Fruit fly (Drosophila melanogaster) whole organism, embryonic: Measurements from ENCODE around the gene COX5B.
A peak's percentile ranks its signal among the peaks of the same experiment; 100 is the strongest.

Source experiments
- BtbVII ChIP-seq: fragments of 200-800 bp; sonication (Bioruptor generic); optimal IDR thresholded peaks from 3 replicates; lab custom pipeline; 2017; ENCODE audit warnings: missing biosample characterization, mild to moderate bottlenecking, missing genetic modification characterization
- CG1024 ChIP-seq: fragments of 200-800 bp; sonication (Bioruptor generic); IDR thresholded peaks from 2 replicates; pipeline ENCODE4 v1.3.6; 2022; ENCODE audit warnings: missing biosample characterization, missing genetic modification characterization
- CG10431 ChIP-seq: fragments of 200-800 bp; sonication (Bioruptor generic); optimal IDR thresholded peaks from 3 replicates; lab custom pipeline; 2018; ENCODE audit warnings: missing biosample characterization, mild to moderate bottlenecking, missing genetic modification characterization
- CG11247 ChIP-seq: fragments of 200-800 bp; sonication (Bioruptor generic); IDR thresholded peaks from 2 replicates; pipeline ENCODE4 v1.3.6; 2022; ENCODE audit warnings: missing biosample characterization, missing genetic modification characterization
- CG12155 ChIP-seq: fragments of 200-800 bp; sonication (Bioruptor generic); optimal IDR thresholded peaks from 3 replicates; lab custom pipeline; 2016; ENCODE audit warnings: missing biosample characterization, missing genetic modification characterization
- CG14014 ChIP-seq: fragments of 200-800 bp; sonication (Bioruptor generic); IDR thresholded peaks from 2 replicates; pipeline ENCODE4 v1.3.6; 2022; ENCODE audit warnings: missing biosample characterization, missing genetic modification characterization
- CG14667 ChIP-seq: fragments of 200-800 bp; sonication (Bioruptor generic); IDR thresholded peaks from 2 replicates; pipeline ENCODE4 v1.3.6; 2022; ENCODE audit warnings: missing biosample characterization, missing genetic modification characterization
- CG1602 ChIP-seq: fragments of 200-800 bp; sonication (Bioruptor generic); optimal IDR thresholded peaks from 3 replicates; lab custom pipeline; 2016; ENCODE audit warnings: missing biosample characterization, missing genetic modification characterization
- CG17361 ChIP-seq: fragments of 200-800 bp; sonication (Bioruptor generic); IDR thresholded peaks from 3 replicates; pipeline ENCODE4 v1.3.6; 2022; ENCODE audit warnings: missing biosample characterization, missing genetic modification characterization
- CG17612 ChIP-seq: fragments of 200-800 bp; sonication (Bioruptor generic); IDR thresholded peaks from 2 replicates; pipeline ENCODE4 v1.3.6; 2022; ENCODE audit warnings: missing biosample characterization, missing genetic modification characterization
- CG1832 ChIP-seq: fragments of 200-800 bp; sonication (Bioruptor generic); optimal IDR thresholded peaks from 2 replicates; lab custom pipeline; 2017; ENCODE audit warnings: missing biosample characterization, mild to moderate bottlenecking, missing genetic modification characterization, inconsistent platforms
- CG31224 ChIP-seq: fragments of 200-800 bp; sonication (Bioruptor generic); IDR thresholded peaks from 2 replicates; pipeline ENCODE4 v1.3.6; 2022; ENCODE audit warnings: missing biosample characterization, missing genetic modification characterization
- CG32772 ChIP-seq: fragments of 200-800 bp; sonication (Bioruptor generic); IDR thresholded peaks from 2 replicates; pipeline ENCODE4 v1.3.6; 2022; ENCODE audit warnings: missing biosample characterization, missing genetic modification characterization
- CG4404 ChIP-seq: fragments of 200-800 bp; sonication (Bioruptor generic); IDR thresholded peaks from 2 replicates; pipeline ENCODE4 v1.3.6; 2022; ENCODE audit warnings: missing biosample characterization, missing genetic modification characterization
- CG5180 ChIP-seq: fragments of 200-800 bp; sonication (Bioruptor generic); optimal IDR thresholded peaks from 3 replicates; lab custom pipeline; 2017; ENCODE audit warnings: missing biosample characterization, missing genetic modification characterization, mild to moderate bottlenecking, moderate library complexity, missing genetic modification reagents
- CG6689 ChIP-seq: fragments of 200-800 bp; sonication (Bioruptor generic); IDR thresholded peaks from 2 replicates; pipeline ENCODE4 v1.3.6; 2022; ENCODE audit warnings: missing biosample characterization, missing genetic modification characterization
- CG7372 ChIP-seq: fragments of 200-800 bp; sonication (Bioruptor generic); IDR thresholded peaks from 2 replicates; pipeline ENCODE4 v1.3.6; 2022; ENCODE audit warnings: missing biosample characterization, missing genetic modification characterization
- CG8281 ChIP-seq: fragments of 200-800 bp; sonication (Bioruptor generic); optimal IDR thresholded peaks from 2 replicates; lab custom pipeline; 2018; ENCODE audit warnings: missing biosample characterization, mild to moderate bottlenecking, missing genetic modification characterization, moderate library complexity
- CG8924 ChIP-seq: fragments of 200-800 bp; optimal IDR thresholded peaks from 3 replicates; lab custom pipeline; 2019; ENCODE audit warnings: missing biosample characterization, mild to moderate bottlenecking, missing genetic modification characterization, moderate library complexity
- CG9609 ChIP-seq: fragments of 200-800 bp; sonication (Bioruptor generic); optimal IDR thresholded peaks from 3 replicates; lab custom pipeline; 2016; ENCODE audit warnings: missing biosample characterization, missing genetic modification characterization
- Dip2 ChIP-seq: fragments of 200-800 bp; sonication (Bioruptor generic); IDR thresholded peaks from 2 replicates; pipeline ENCODE4 v1.3.6; 2022; ENCODE audit warnings: missing biosample characterization, missing genetic modification characterization
- Dp ChIP-seq: fragments of 200-800 bp; sonication (Bioruptor generic); optimal IDR thresholded peaks from 2 replicates; lab custom pipeline; 2018; ENCODE audit warnings: missing biosample characterization, mild to moderate bottlenecking, missing genetic modification characterization, moderate library complexity
- Eip74EF ChIP-seq, 2 experiments: fragments of 200-800 bp in 1 of 2; fragments of >200 bp in 1 of 2; sonication (Bioruptor generic) in 1 of 2; optimal IDR thresholded peaks; 2 replicates each; lab custom pipeline; 2017 to 2019; ENCODE audit warnings: missing biosample characterization in 2 of 2, missing genetic modification characterization in 2 of 2, mild to moderate bottlenecking in 1 of 2, moderate library complexity in 1 of 2
- Fer3 ChIP-seq: fragments of 200-800 bp; sonication (Bioruptor generic); optimal IDR thresholded peaks from 2 replicates; lab custom pipeline; 2018; ENCODE audit warnings: missing biosample characterization, mild to moderate bottlenecking, missing genetic modification characterization, moderate library complexity
- HLH4C ChIP-seq: fragments of 200-800 bp; sonication (Bioruptor generic); IDR thresholded peaks from 3 replicates; pipeline ENCODE4 v1.3.6; 2022; ENCODE audit warnings: missing biosample characterization, missing genetic modification characterization; ENCODE audit not compliant: partially characterized antibody
- Meics ChIP-seq: fragments of 200-800 bp; sonication (Bioruptor generic); optimal IDR thresholded peaks from 2 replicates; lab custom pipeline; 2017; ENCODE audit warnings: missing biosample characterization, mild to moderate bottlenecking, missing genetic modification characterization
- Rx ChIP-seq: fragments of 200-800 bp; sonication (Bioruptor generic); IDR thresholded peaks from 2 replicates; pipeline ENCODE4 v1.3.6; 2022; ENCODE audit warnings: missing biosample characterization, missing genetic modification characterization
- Taf1 ChIP-seq: fragments of 200-800 bp; sonication (Bioruptor generic); IDR thresholded peaks from 2 replicates; pipeline ENCODE4 v1.3.6; 2022; ENCODE audit warnings: missing biosample characterization, missing genetic modification characterization
- Vsx1 ChIP-seq: fragments of 200-800 bp; sonication (Bioruptor generic); optimal IDR thresholded peaks from 2 replicates; lab custom pipeline; 2017; ENCODE audit warnings: missing biosample characterization, mild to moderate bottlenecking, missing genetic modification characterization, missing genetic modification reagents
- bsh ChIP-seq, 2 experiments: fragments of 200-800 bp; sonication (Bioruptor generic); optimal IDR thresholded peaks; 2 replicates each; lab custom pipeline; 2017 to 2018; ENCODE audit warnings: mild to moderate bottlenecking in 2 of 2, missing biosample characterization in 2 of 2, missing genetic modification characterization in 2 of 2, moderate library complexity in 1 of 2
- chinmo ChIP-seq: fragments of 200-800 bp; sonication (Bioruptor generic); IDR thresholded peaks from 4 replicates; pipeline ENCODE4 v1.3.6; 2022; ENCODE audit warnings: missing biosample characterization, missing genetic modification characterization; ENCODE audit not compliant: partially characterized antibody
- corto ChIP-seq: fragments of 200-800 bp; sonication (Bioruptor generic); optimal IDR thresholded peaks from 2 replicates; lab custom pipeline; 2016; ENCODE audit warnings: missing biosample characterization, mild to moderate bottlenecking, missing genetic modification characterization, moderate library complexity
- disco-r ChIP-seq: fragments of 200-800 bp; sonication (Bioruptor generic); optimal IDR thresholded peaks from 2 replicates; lab custom pipeline; 2016; ENCODE audit warnings: missing biosample characterization, missing genetic modification characterization
- gro ChIP-seq: fragments of 200-800 bp; sonication (Bioruptor generic); optimal IDR thresholded peaks from 2 replicates; lab custom pipeline; 2016; ENCODE audit warnings: missing biosample characterization, missing genetic modification characterization
- gsb-n ChIP-seq: fragments of 200-800 bp; sonication (Bioruptor generic); optimal IDR thresholded peaks from 3 replicates; lab custom pipeline; 2018; ENCODE audit warnings: missing biosample characterization, mild to moderate bottlenecking, missing genetic modification characterization
- gt ChIP-seq: fragments of 200-800 bp; sonication (Bioruptor generic); IDR thresholded peaks from 2 replicates; pipeline ENCODE4 v1.3.6; 2022; ENCODE audit warnings: missing biosample characterization, missing genetic modification characterization
- hbn ChIP-seq: fragments of 200-800 bp; sonication (Bioruptor generic); IDR thresholded peaks from 2 replicates; pipeline ENCODE4 v1.3.6; 2022; ENCODE audit warnings: missing biosample characterization, missing genetic modification characterization; ENCODE audit not compliant: partially characterized antibody
- ind ChIP-seq: fragments of 200-800 bp; sonication (Bioruptor generic); optimal IDR thresholded peaks from 3 replicates; lab custom pipeline; 2016; ENCODE audit warnings: missing biosample characterization, missing genetic modification characterization
- kah ChIP-seq: fragments of 200-800 bp; sonication (Bioruptor generic); optimal IDR thresholded peaks from 2 replicates; lab custom pipeline; 2018; ENCODE audit warnings: missing biosample characterization, mild to moderate bottlenecking, missing genetic modification characterization
- lab ChIP-seq: fragments of 200-800 bp; sonication (Bioruptor generic); optimal IDR thresholded peaks from 3 replicates; lab custom pipeline; 2017; ENCODE audit warnings: missing biosample characterization, missing genetic modification characterization, mild to moderate bottlenecking, moderate library complexity, missing genetic modification reagents
- pan ChIP-seq, 4 experiments: fragments of >200 bp in 3 of 4; fragments of 200-800 bp in 1 of 4; sonication (Bioruptor generic) in 1 of 4; optimal IDR thresholded peaks in 3 of 4; IDR thresholded peaks in 1 of 4; 2 replicates each; pipeline versions ENCODE4 v1.3.6 to Lab custom; 2017 to 2022; ENCODE audit warnings: missing biosample characterization in 2 of 4, missing genetic modification characterization in 2 of 4, mixed read lengths in 1 of 4
- pho ChIP-seq: fragments of 200-800 bp; sonication (Bioruptor generic); optimal IDR thresholded peaks from 2 replicates; lab custom pipeline; 2016; ENCODE audit warnings: missing biosample characterization, missing genetic modification characterization
- sens ChIP-seq: fragments of 200-800 bp; sonication (Bioruptor generic); peaks from one replicate; lab custom pipeline; 2016; ENCODE audit warnings: missing biosample characterization, missing genetic modification characterization
- shn ChIP-seq: fragments of 200-800 bp; sonication (Bioruptor generic); optimal IDR thresholded peaks from 3 replicates; lab custom pipeline; 2016; ENCODE audit warnings: missing biosample characterization, missing genetic modification characterization
- sob ChIP-seq: fragments of 200-800 bp; sonication (Bioruptor generic); IDR thresholded peaks from 2 replicates; pipeline ENCODE4 v1.3.6; 2022; ENCODE audit warnings: missing biosample characterization, missing genetic modification characterization
- vfl ChIP-seq: fragments of 200-800 bp; sonication (Bioruptor generic); optimal IDR thresholded peaks from 2 replicates; lab custom pipeline; 2016; ENCODE audit warnings: missing biosample characterization, missing genetic modification characterization
- zfh1 ChIP-seq: fragments of 200-800 bp; sonication (Bioruptor generic); IDR thresholded peaks from 3 replicates; pipeline ENCODE4 v1.3.6; 2022; ENCODE audit warnings: missing biosample characterization, missing genetic modification characterization

COX5B gene

dm6 chr2L:6557429-6558384 is at the start of gene COX5B, which contains the start of gene IFT52 (continued):
- TF ChIP-seq Rx (GFP tag; lab: Robert Waterston, UW), result no peak
- TF ChIP-seq CG7372 (GFP tag; lab: Robert Waterston, UW), result peak; percentile 17; the same call in 1 of the 2 replicates
- peak; percentile 48; the same call in 1 of the 2 replicates for TF ChIP-seq CG1024
- TF ChIP-seq CG1832 (GFP tag; lab: Kevin White, UChicago), result no peak
- TF ChIP-seq Fer3 (tag; lab: Kevin White, UChicago), result peak; percentile 52
- TF ChIP-seq Taf1, result peak; percentile 14; the same call in 1 of the 2 replicates
- no peak for TF ChIP-seq hbn (GFP tag; lab: Robert Waterston, UW)
- TF ChIP-seq corto (GFP tag; lab: Kevin White, UChicago), result no peak
- no peak for TF ChIP-seq CG9609
- peak; percentile 73 for TF ChIP-seq lab (GFP tag; lab: Kevin White, UChicago)
- TF ChIP-seq CG17361 (GFP tag; lab: Robert Waterston, UW), result peak; percentile 65
- peak; percentile 82 for TF ChIP-seq ind
- TF ChIP-seq CG10431 (GFP tag; lab: Kevin White, UChicago), result no peak
- no peak for TF ChIP-seq Eip74EF (GFP tag; optimal IDR thresholded peaks at IDR 0.05; lab: Kevin White, UChicago)
- peak; percentile 79 for TF ChIP-seq gro (GFP tag; lab: Kevin White, UChicago)
- TF ChIP-seq CG17612, result 0 out of 2 replicates have a peak, but pooled peaks have one; percentile 37
- no peak for TF ChIP-seq gt (GFP tag; lab: Robert Waterston, UW)
- TF ChIP-seq CG31224 (GFP tag; lab: Robert Waterston, UW), result no peak
- TF ChIP-seq CG8281 (tag; lab: Kevin White, UChicago), result no peak
- peak; percentile 77 for TF ChIP-seq zfh1 (GFP tag; lab: Robert Waterston, UW)
- TF ChIP-seq CG14667 (GFP tag; lab: Robert Waterston, UW), result peak; percentile 42
- no peak for TF ChIP-seq Vsx1
- 0 out of 2 replicates have a peak, but pooled peaks have one; percentile 38 for TF ChIP-seq CG14014 (GFP tag; lab: Robert Waterston, UW)
- TF ChIP-seq CG4404 (GFP tag; lab: Robert Waterston, UW), result peak; percentile 47
- TF ChIP-seq HLH4C (GFP tag; lab: Robert Waterston, UW), result no peak; the same call in 2 of the 3 replicates
- TF ChIP-seq CG5180, result no peak
- TF ChIP-seq CG11247 (GFP tag; lab: Robert Waterston, UW), result peak; percentile 70
- TF ChIP-seq Dp (GFP tag; lab: Kevin White, UChicago), result peak; percentile 83
- TF ChIP-seq shn, result no peak
- peak; percentile 10 for TF ChIP-seq CG1602 (GFP tag; lab: Kevin White, UChicago)
- TF ChIP-seq sens, result peak; percentile 91
- TF ChIP-seq BtbVII (GFP tag; lab: Kevin White, UChicago), result peak; percentile 30
- 0 out of 4 replicates have a peak, but pooled peaks have one; percentile 30 for TF ChIP-seq chinmo (GFP tag; lab: Robert Waterston, UW)
- peak; percentile 43 for TF ChIP-seq gsb-n (tag; lab: Kevin White, UChicago)
- peak; percentile 50 for TF ChIP-seq pho (GFP tag; lab: Kevin White, UChicago)
- TF ChIP-seq CG12155 (GFP tag; lab: Kevin White, UChicago), result peak; percentile 71
- no peak for TF ChIP-seq disco-r (GFP tag; lab: Kevin White, UChicago)
- no peak for TF ChIP-seq CG6689 (GFP tag; lab: Robert Waterston, UW)
- no peak for TF ChIP-seq kah
- peak; percentile 41 for TF ChIP-seq CG8924 (tag; lab: Kevin White, UChicago)
- TF ChIP-seq CG32772 (GFP tag; lab: Robert Waterston, UW), result peak; percentile 71
- TF ChIP-seq vfl (GFP tag; lab: Kevin White, UChicago), result no peak
- peak in 1 of 2 experiments; percentile 40 for TF ChIP-seq bsh (GFP tag; optimal IDR thresholded peaks at IDR 0.05; lab: Kevin White, UChicago)
- peak; percentile 62 for TF ChIP-seq Meics (GFP tag; lab: Kevin White, UChicago)
- TF ChIP-seq Dip2, result no peak
- no peak for TF ChIP-seq pan (optimal IDR thresholded peaks at IDR 0.05; lab: Kevin White, UChicago)
- TF ChIP-seq pan (GFP tag; optimal IDR thresholded peaks at IDR 0.05 in 1 of 2, IDR thresholded peaks at IDR 0.05 in 1 of 2), result peak in 1 of 2 experiments; percentile 37
- peak; percentile 88 for TF ChIP-seq sob (GFP tag; lab: Robert Waterston, UW)
